Fruit fly (Drosophila melanogaster) whole organism, pupa: ENCODE data around the gene CG7840.

ENCODE experiments used
- CG10348 ChIP-seq: fragments of 200-800 bp; sonication (Bioruptor generic); IDR thresholded peaks from 2 replicates; pipeline ENCODE4 v1.3.6; 2022; ENCODE audit warnings: missing biosample characterization, missing genetic modification characterization
- CG12605 ChIP-seq: fragments of 200-800 bp; sonication (Bioruptor generic); IDR thresholded peaks from 2 replicates; pipeline ENCODE4 v1.3.6; 2022; ENCODE audit warnings: missing biosample characterization, missing genetic modification characterization
- CG13204 ChIP-seq: fragments of 200-800 bp; sonication (Bioruptor generic); optimal IDR thresholded peaks from 2 replicates; lab custom pipeline; 2018; ENCODE audit warnings: missing biosample characterization, mild to moderate bottlenecking, missing genetic modification characterization, moderate library complexity
- CG14655 ChIP-seq: fragments of 200-800 bp; sonication (Bioruptor generic); optimal IDR thresholded peaks from 3 replicates; lab custom pipeline; 2017; ENCODE audit warnings: mild to moderate bottlenecking, missing biosample characterization, missing genetic modification reagents, missing genetic modification characterization
- CG15710 ChIP-seq: fragments of 200-800 bp; sonication (Bioruptor generic); optimal IDR thresholded peaks from 2 replicates; lab custom pipeline; 2018; ENCODE audit warnings: missing biosample characterization, mild to moderate bottlenecking, missing genetic modification characterization, moderate library complexity
- CG17806 ChIP-seq: fragments of 200-800 bp; sonication (Bioruptor generic); optimal IDR thresholded peaks from 2 replicates; lab custom pipeline; 2018; ENCODE audit warnings: missing biosample characterization, mild to moderate bottlenecking, missing genetic modification characterization, moderate library complexity
- CG32121 ChIP-seq: fragments of 200-800 bp; sonication (Bioruptor generic); IDR thresholded peaks from 2 replicates; pipeline ENCODE4 v1.3.6; 2022; ENCODE audit warnings: missing biosample characterization, missing genetic modification characterization
- CG34367 ChIP-seq: fragments of 200-800 bp; sonication (Bioruptor generic); optimal IDR thresholded peaks from 2 replicates; lab custom pipeline; 2018; ENCODE audit warnings: missing biosample characterization, mild to moderate bottlenecking, missing genetic modification characterization
- CG4496 ChIP-seq: fragments of 200-800 bp; sonication (Bioruptor generic); IDR thresholded peaks from 3 replicates; pipeline ENCODE4 v1.3.6; 2022; ENCODE audit warnings: missing biosample characterization, missing genetic modification characterization
- CG8159 ChIP-seq: fragments of 200-800 bp; sonication (Bioruptor generic); optimal IDR thresholded peaks from 3 replicates; lab custom pipeline; 2018; ENCODE audit warnings: missing biosample characterization, mild to moderate bottlenecking, missing genetic modification characterization, moderate library complexity
- CG8301 ChIP-seq: fragments of 200-800 bp; sonication (Bioruptor generic); optimal IDR thresholded peaks from 2 replicates; lab custom pipeline; 2018; ENCODE audit warnings: missing biosample characterization, mild to moderate bottlenecking, missing genetic modification characterization
- CG9948 ChIP-seq: fragments of 200-800 bp; sonication (Bioruptor generic); optimal IDR thresholded peaks from 2 replicates; lab custom pipeline; 2018; ENCODE audit warnings: missing biosample characterization, mild to moderate bottlenecking, missing genetic modification characterization, moderate library complexity
- D1 ChIP-seq: fragments of 200-800 bp; sonication (Bioruptor generic); optimal IDR thresholded peaks from 2 replicates; lab custom pipeline; 2018; ENCODE audit warnings: missing biosample characterization, mild to moderate bottlenecking, missing genetic modification characterization, moderate library complexity
- EcR ChIP-seq: fragments of 200-800 bp; sonication (Bioruptor generic); optimal IDR thresholded peaks from 3 replicates; lab custom pipeline; 2019; ENCODE audit warnings: missing biosample characterization, missing genetic modification characterization, mild to moderate bottlenecking, moderate library complexity, missing genetic modification reagents
- Ets98B ChIP-seq: fragments of 200-800 bp; sonication (Bioruptor generic); IDR thresholded peaks from 2 replicates; pipeline ENCODE4 v1.3.6; 2022; ENCODE audit warnings: missing biosample characterization, missing genetic modification characterization
- Pif1A ChIP-seq: fragments of 200-800 bp; sonication (Bioruptor generic); optimal IDR thresholded peaks from 3 replicates; lab custom pipeline; 2016; ENCODE audit warnings: missing biosample characterization, missing genetic modification characterization
- Pif1B ChIP-seq: fragments of 200-800 bp; sonication (Bioruptor generic); optimal IDR thresholded peaks from 3 replicates; lab custom pipeline; 2016; ENCODE audit warnings: missing biosample characterization, missing genetic modification characterization
- Snoo ChIP-seq: fragments of 200-800 bp; sonication (Bioruptor generic); optimal IDR thresholded peaks from 3 replicates; lab custom pipeline; 2017; ENCODE audit warnings: missing biosample characterization, mild to moderate bottlenecking, missing genetic modification characterization, inconsistent platforms
- fd96Ca ChIP-seq: fragments of 200-800 bp; sonication (Bioruptor generic); IDR thresholded peaks from 3 replicates; pipeline ENCODE4 v1.3.6; 2022; ENCODE audit warnings: missing biosample characterization, missing genetic modification characterization
- gl ChIP-seq: fragments of 200-800 bp; sonication (Bioruptor generic); optimal IDR thresholded peaks from 2 replicates; lab custom pipeline; 2018; ENCODE audit warnings: missing biosample characterization, mild to moderate bottlenecking, missing genetic modification characterization
- rn ChIP-seq: fragments of 200-800 bp; sonication (Bioruptor generic); IDR thresholded peaks from 2 replicates; pipeline ENCODE4 v1.3.6; 2022; ENCODE audit warnings: missing biosample characterization, missing genetic modification characterization

The CG7840 gene

dm6 chr2L:8289352-8290091, 15.9 kb upstream of the CG7840 start:
- no peak for TF ChIP-seq Snoo (tag; lab: Kevin White, UChicago)
- no peak for TF ChIP-seq CG15710 (tag; lab: Kevin White, UChicago)
- peak; percentile 3 for TF ChIP-seq CG14655 (GFP tag; lab: Kevin White, UChicago)
- peak; percentile 1 for TF ChIP-seq CG8301
- TF ChIP-seq fd96Ca (GFP tag; lab: Robert Waterston, UW) = no peak

dm6 chr2L:8290092-8290424, 15.3 kb upstream of the CG7840 start:
- TF ChIP-seq rn (GFP tag; lab: Robert Waterston, UW) (no peak), Ets98B (GFP tag; lab: Robert Waterston, UW) (no peak), CG8301 (no peak), CG9948 (tag; lab: Kevin White, UChicago) (no peak), CG17806 (tag; lab: Kevin White, UChicago) (no peak), Pif1A (GFP tag; lab: Kevin White, UChicago) (no peak)

dm6 chr2L:8290653-8291233, 14.6 kb upstream of the CG7840 start:
- TF ChIP-seq D1 (peak; percentile 46), CG13204 (peak; percentile 82), CG32121 (GFP tag; lab: Robert Waterston, UW) (peak; percentile 59; the same call in 1 of the 2 replicates), CG14655 (GFP tag; lab: Kevin White, UChicago) (peak; percentile 83), gl (tag; lab: Kevin White, UChicago) (peak; percentile 57), CG12605 (GFP tag; lab: Robert Waterston, UW) (peak; percentile 72), CG8301 (peak; percentile 76), CG10348 (GFP tag; lab: Robert Waterston, UW) (no peak), Pif1B (GFP tag; lab: Kevin White, UChicago) (peak; percentile 84), CG34367 (tag; lab: Kevin White, UChicago) (peak; percentile 69), CG17806 (tag; lab: Kevin White, UChicago) (peak; percentile 78), fd96Ca (GFP tag; lab: Robert Waterston, UW) (peak; percentile 85), CG9948 (tag; lab: Kevin White, UChicago) (peak; percentile 72), Ets98B (GFP tag; lab: Robert Waterston, UW) (peak; percentile 76), Snoo (tag; lab: Kevin White, UChicago) (peak; percentile 88), CG8159 (tag; lab: Kevin White, UChicago) (peak; percentile 82), CG15710 (tag; lab: Kevin White, UChicago) (peak; percentile 81), CG4496 (peak; percentile 87), Pif1A (GFP tag; lab: Kevin White, UChicago) (peak; percentile 90), rn (GFP tag; lab: Robert Waterston, UW) (peak; percentile 64), EcR (peak; percentile 89)
- TF ChIP-seq, all 21 proteins: peak for 20

- peak; percentile 53 for TF ChIP-seq CG9948 (tag; lab: Kevin White, UChicago)
- peak; percentile 48 for TF ChIP-seq Snoo (tag; lab: Kevin White, UChicago)
- TF ChIP-seq CG8159 (tag; lab: Kevin White, UChicago) = peak; percentile 66
- TF ChIP-seq CG15710 (tag; lab: Kevin White, UChicago) = peak; percentile 50
- TF ChIP-seq D1 = no peak
- TF ChIP-seq fd96Ca (GFP tag; lab: Robert Waterston, UW) = peak; percentile 65
- TF ChIP-seq CG32121 (GFP tag; lab: Robert Waterston, UW) = peak; percentile 89
- TF ChIP-seq CG12605 (GFP tag; lab: Robert Waterston, UW) = peak; percentile 87
- peak; percentile 64 for TF ChIP-seq Pif1B (GFP tag; lab: Kevin White, UChicago)
- TF ChIP-seq rn (GFP tag; lab: Robert Waterston, UW) = peak; percentile 81
- TF ChIP-seq gl (tag; lab: Kevin White, UChicago) = no peak
- TF ChIP-seq CG17806 (tag; lab: Kevin White, UChicago) = peak; percentile 62
- peak; percentile 43 for TF ChIP-seq CG34367 (tag; lab: Kevin White, UChicago)
- TF ChIP-seq Pif1A (GFP tag; lab: Kevin White, UChicago) = peak; percentile 83
- peak; percentile 85 for TF ChIP-seq CG13204
- TF ChIP-seq CG8301 = peak; percentile 81
- no peak for TF ChIP-seq CG10348 (GFP tag; lab: Robert Waterston, UW)
- peak; percentile 74 for TF ChIP-seq CG14655 (GFP tag; lab: Kevin White, UChicago)
- peak; percentile 56 for TF ChIP-seq EcR
- TF ChIP-seq Ets98B (GFP tag; lab: Robert Waterston, UW) = peak; percentile 95
- peak; percentile 91 for TF ChIP-seq CG4496
Measured at dm6 chr2L:8292159-8292887, 13.1 kb upstream of the CG7840 start.

dm6 chr2L:8293449-8293848, 11.9 kb upstream of the CG7840 start:
- TF ChIP-seq CG17806 (tag; lab: Kevin White, UChicago) (no peak), Pif1A (GFP tag; lab: Kevin White, UChicago) (peak; percentile 21), gl (tag; lab: Kevin White, UChicago) (no peak), CG9948 (tag; lab: Kevin White, UChicago) (no peak), CG34367 (tag; lab: Kevin White, UChicago) (no peak), CG10348 (GFP tag; lab: Robert Waterston, UW) (no peak), Snoo (tag; lab: Kevin White, UChicago) (peak; percentile 37), EcR (no peak), CG8159 (tag; lab: Kevin White, UChicago) (peak; percentile 8), CG8301 (no peak), rn (GFP tag; lab: Robert Waterston, UW) (no peak)
